Worm (Caenorhabditis elegans) whole organism, L4 larva: ENCODE measurements around the gene idpp-6.

Experiments used
- F37D6.2 ChIP-seq: sonication (generic microtip); optimal IDR thresholded peaks from 2 replicates; lab custom pipeline; 2016; ENCODE audit warnings: mild to moderate bottlenecking, missing genetic modification characterization, missing compliant biosample characterization
- F44E2.7 ChIP-seq: fragments of 200-800 bp; sonication (Bioruptor generic); IDR thresholded peaks from 2 replicates; pipeline ENCODE4 v2.1.2; 2022; ENCODE audit warnings: missing genetic modification characterization, missing compliant biosample characterization
- F49E8.2 ChIP-seq: sonication (generic microtip); optimal IDR thresholded peaks from 2 replicates; lab custom pipeline; 2016; ENCODE audit warnings: missing compliant biosample characterization, mild to moderate bottlenecking, missing genetic modification characterization, borderline replicate concordance
- T20F7.1 ChIP-seq: fragments of 200-800 bp; sonication (Bioruptor generic); optimal IDR thresholded peaks from 2 replicates; lab custom pipeline; 2018; ENCODE audit warnings: mild to moderate bottlenecking, missing genetic modification characterization, missing compliant biosample characterization
- T26A8.4 ChIP-seq: fragments of 200-800 bp; sonication (Bioruptor generic); IDR thresholded peaks from 2 replicates; pipeline ENCODE4 v1.3.6; 2022; ENCODE audit warnings: missing genetic modification characterization, missing compliant biosample characterization
- Y48G9A.11 ChIP-seq: fragments of 200-800 bp; sonication (Bioruptor generic); IDR thresholded peaks from 2 replicates; pipeline ENCODE4 v1.3.6; 2022; ENCODE audit warnings: missing genetic modification reagents, missing genetic modification characterization, missing compliant biosample characterization
- aha-1 ChIP-seq: fragments of 150-350 bp; peaks from one replicate; lab custom pipeline; 2014; ENCODE audit warnings: missing biosample characterization, missing genetic modification characterization
- aly-2 ChIP-seq: sonication (generic microtip); optimal IDR thresholded peaks from 2 replicates; lab custom pipeline; 2018; ENCODE audit warnings: missing biosample characterization, missing genetic modification characterization
- arid-1 ChIP-seq: fragments of 200-800 bp; sonication (Bioruptor generic); conservative IDR thresholded peaks from 2 replicates; pipeline ENCODE4 v1.3.6; 2022; ENCODE audit warnings: missing genetic modification reagents, missing genetic modification characterization, missing compliant biosample characterization
- attf-4 ChIP-seq: sonication (generic microtip); optimal IDR thresholded peaks from 3 replicates; lab custom pipeline; 2017; ENCODE audit warnings: missing biosample characterization, missing genetic modification characterization
- ceh-20 ChIP-seq: fragments of 200-800 bp; sonication (Bioruptor generic); IDR thresholded peaks from 2 replicates; pipeline ENCODE4 v1.3.6; 2022; ENCODE audit warnings: missing genetic modification reagents, missing genetic modification characterization, missing compliant biosample characterization
- ceh-44 ChIP-seq: fragments of 200-800 bp; sonication (Bioruptor generic); IDR thresholded peaks from 2 replicates; pipeline ENCODE4 v1.3.6; 2022; ENCODE audit warnings: missing genetic modification reagents, missing genetic modification characterization, missing compliant biosample characterization
- ceh-62 ChIP-seq: sonication (generic microtip); optimal IDR thresholded peaks from 2 replicates; lab custom pipeline; 2017; ENCODE audit warnings: missing biosample characterization, missing genetic modification characterization
- ceh-82 ChIP-seq: sonication (generic microtip); optimal IDR thresholded peaks from 2 replicates; lab custom pipeline; 2017; ENCODE audit warnings: missing biosample characterization, missing genetic modification characterization
- ces-1 ChIP-seq: fragments of 150-350 bp; sonication (generic microtip); optimal IDR thresholded peaks from 4 replicates; lab custom pipeline; 2014; ENCODE audit warnings: missing biosample characterization, missing genetic modification reagents, missing genetic modification characterization
- cey-2 ChIP-seq: sonication (generic microtip); optimal IDR thresholded peaks from 3 replicates; lab custom pipeline; 2017; ENCODE audit warnings: missing genetic modification characterization, mild to moderate bottlenecking, missing compliant biosample characterization, antibody characterized with exemption, borderline replicate concordance; ENCODE audit not compliant: insufficient read depth
- daf-16 ChIP-seq, 3 experiments: sonication (generic microtip); optimal IDR thresholded peaks; 2 replicates each; lab custom pipeline; 2016 to 2017; ENCODE audit warnings: missing genetic modification characterization in 3 of 3, missing genetic modification reagents in 3 of 3, mild to moderate bottlenecking in 2 of 3, missing compliant biosample characterization in 2 of 3, missing biosample characterization in 1 of 3, moderate library complexity in 1 of 3
- dmd-8 ChIP-seq: fragments of 200-800 bp; sonication (Bioruptor generic); IDR thresholded peaks from 2 replicates; pipeline ENCODE4 v1.3.6; 2022; ENCODE audit warnings: missing genetic modification characterization, missing compliant biosample characterization
- dmd-9 ChIP-seq: fragments of 200-800 bp; sonication (Bioruptor generic); IDR thresholded peaks from 2 replicates; pipeline ENCODE4 v1.3.6; 2022; ENCODE audit warnings: missing genetic modification reagents, missing genetic modification characterization, missing compliant biosample characterization
- dpl-1 ChIP-seq: fragments of 150-350 bp; optimal IDR thresholded peaks from 2 replicates; lab custom pipeline; 2014; ENCODE audit warnings: missing biosample characterization, missing genetic modification reagents, missing genetic modification characterization
- duxl-1 ChIP-seq: sonication (generic microtip); optimal IDR thresholded peaks from 2 replicates; lab custom pipeline; 2016; ENCODE audit warnings: mild to moderate bottlenecking, missing genetic modification characterization, moderate library complexity, missing compliant biosample characterization; ENCODE audit not compliant: poor library complexity
- dve-1 ChIP-seq: sonication (generic microtip); optimal IDR thresholded peaks from 2 replicates; lab custom pipeline; 2017; ENCODE audit warnings: antibody characterized with exemption, mild to moderate bottlenecking, missing genetic modification characterization, missing compliant biosample characterization; ENCODE audit not compliant: insufficient read depth
- fkh-10 ChIP-seq: fragments of 150-350 bp; optimal IDR thresholded peaks from 2 replicates; lab custom pipeline; 2014; ENCODE audit warnings: missing biosample characterization, missing genetic modification reagents, missing genetic modification characterization
- fos-1 ChIP-seq: fragments of 150-350 bp; optimal IDR thresholded peaks from 2 replicates; lab custom pipeline; 2014; ENCODE audit warnings: missing biosample characterization, missing genetic modification characterization
- gei-8 ChIP-seq: fragments of 200-800 bp; sonication (Bioruptor generic); optimal IDR thresholded peaks from 2 replicates; lab custom pipeline; 2018; ENCODE audit warnings: mild to moderate bottlenecking, missing genetic modification characterization, missing compliant biosample characterization
- hlh-30 ChIP-seq: sonication (generic microtip); optimal IDR thresholded peaks from 2 replicates; lab custom pipeline; 2017; ENCODE audit warnings: antibody characterized with exemption, mild to moderate bottlenecking, missing genetic modification characterization, missing compliant biosample characterization; ENCODE audit not compliant: insufficient read depth
- hmg-1.1 ChIP-seq: fragments of 200-800 bp; sonication (Bioruptor generic); IDR thresholded peaks from 2 replicates; pipeline ENCODE4 v1.3.6; 2022; ENCODE audit warnings: missing genetic modification reagents, missing genetic modification characterization, missing compliant biosample characterization
- jun-1 ChIP-seq: fragments of 150-350 bp; optimal IDR thresholded peaks from 2 replicates; lab custom pipeline; 2014; ENCODE audit warnings: missing biosample characterization, missing genetic modification reagents, missing genetic modification characterization
- lim-7 ChIP-seq: fragments of 200-800 bp; sonication (Bioruptor generic); IDR thresholded peaks from 2 replicates; pipeline ENCODE4 v1.3.6; 2022; ENCODE audit warnings: missing genetic modification characterization, missing compliant biosample characterization
- lin-13 ChIP-seq: fragments of 150-350 bp; optimal IDR thresholded peaks from 2 replicates; lab custom pipeline; 2014; ENCODE audit warnings: missing biosample characterization, missing genetic modification reagents, missing genetic modification characterization
- lin-29 ChIP-seq: fragments of 200-800 bp; sonication (Bioruptor generic); IDR thresholded peaks from 2 replicates; pipeline ENCODE4 v1.3.6; 2022; ENCODE audit warnings: missing genetic modification reagents, missing genetic modification characterization, missing compliant biosample characterization
- lin-38 ChIP-seq: fragments of 200-800 bp; sonication (Bioruptor generic); IDR thresholded peaks from 2 replicates; pipeline ENCODE4 v1.3.6; 2022; ENCODE audit warnings: missing genetic modification reagents, missing genetic modification characterization, missing compliant biosample characterization
- madf-5 ChIP-seq, 2 experiments: fragments of 200-800 bp; sonication (Bioruptor generic); IDR thresholded peaks; 2 replicates each; pipeline ENCODE4 v1.3.6; 2022; ENCODE audit warnings: missing compliant biosample characterization in 2 of 2, missing genetic modification characterization in 2 of 2
- mes-2 ChIP-seq: sonication (generic microtip); optimal IDR thresholded peaks from 2 replicates; lab custom pipeline; 2016; ENCODE audit warnings: missing genotype, mild to moderate bottlenecking, missing genetic modification characterization, missing compliant biosample characterization; ENCODE audit not compliant: poor library complexity, severe bottlenecking
- mxl-2 ChIP-seq: fragments of 200-800 bp; sonication (Bioruptor generic); conservative IDR thresholded peaks from 2 replicates; pipeline ENCODE4 v1.3.6; 2022; ENCODE audit warnings: missing genetic modification reagents, missing genetic modification characterization, missing compliant biosample characterization
- mxl-3 ChIP-seq: fragments of 200-800 bp; sonication (Bioruptor generic); optimal IDR thresholded peaks from 2 replicates; lab custom pipeline; 2018; ENCODE audit warnings: mild to moderate bottlenecking, missing genetic modification characterization, missing compliant biosample characterization
- nhr-11 ChIP-seq: fragments of 150-350 bp; optimal IDR thresholded peaks from 2 replicates; lab custom pipeline; 2014; ENCODE audit warnings: missing biosample characterization, missing genetic modification characterization
- nhr-28 ChIP-seq: fragments of 150-350 bp; optimal IDR thresholded peaks from 2 replicates; lab custom pipeline; 2014; ENCODE audit warnings: missing biosample characterization, missing genetic modification characterization
- nhr-6 ChIP-seq: fragments of 150-350 bp; optimal IDR thresholded peaks from 2 replicates; lab custom pipeline; 2014; ENCODE audit warnings: missing biosample characterization, missing genetic modification characterization
- nhr-76 ChIP-seq: fragments of 150-350 bp; optimal IDR thresholded peaks from 2 replicates; lab custom pipeline; 2014; ENCODE audit warnings: missing biosample characterization, missing genetic modification characterization
- saeg-2 ChIP-seq: fragments of 200-800 bp; sonication (Bioruptor generic); IDR thresholded peaks from 2 replicates; pipeline ENCODE4 v1.3.6; 2022; ENCODE audit warnings: missing genetic modification reagents, missing genetic modification characterization, missing compliant biosample characterization
- skn-1 ChIP-seq: fragments of 150-350 bp; optimal IDR thresholded peaks from 2 replicates; lab custom pipeline; 2014; ENCODE audit warnings: missing biosample characterization, missing genetic modification characterization
- snpc-1.2 ChIP-seq: fragments of 200-800 bp; sonication (Bioruptor generic); IDR thresholded peaks from 2 replicates; pipeline ENCODE4 v1.3.6; 2022; ENCODE audit warnings: missing genetic modification reagents, missing genetic modification characterization, missing compliant biosample characterization
- spr-1 ChIP-seq: sonication (generic microtip); optimal IDR thresholded peaks from 2 replicates; lab custom pipeline; 2016; ENCODE audit warnings: mild to moderate bottlenecking, missing genetic modification characterization, missing compliant biosample characterization
- tra-1 ChIP-seq: fragments of 200-800 bp; sonication (Bioruptor generic); IDR thresholded peaks from 2 replicates; pipeline ENCODE4 v1.3.6; 2022; ENCODE audit warnings: missing genetic modification reagents, missing genetic modification characterization, missing compliant biosample characterization
- unc-62 ChIP-seq, 3 experiments: fragments of 150-350 bp in 1 of 3; sonication (generic microtip); optimal IDR thresholded peaks in 2 of 3; peaks in 1 of 3; 1 replicate in 1 of 3; 2 replicates in 2 of 3; lab custom pipeline; 2014 to 2017; ENCODE audit warnings: missing biosample characterization in 3 of 3, missing genetic modification characterization in 3 of 3, missing genetic modification reagents in 3 of 3, missing genotype in 1 of 3
- zag-1 ChIP-seq: fragments of 150-350 bp; optimal IDR thresholded peaks from 2 replicates; lab custom pipeline; 2014; ENCODE audit warnings: missing biosample characterization, missing genetic modification characterization
- zfp-2 ChIP-seq: sonication (generic microtip); optimal IDR thresholded peaks from 2 replicates; lab custom pipeline; 2016; ENCODE audit warnings: mild to moderate bottlenecking, missing genetic modification characterization, missing compliant biosample characterization
- ztf-7 ChIP-seq: fragments of 150-350 bp; optimal IDR thresholded peaks from 2 replicates; lab custom pipeline; 2014; ENCODE audit warnings: missing biosample characterization, missing genetic modification characterization

The idpp-6 gene

DNA sequence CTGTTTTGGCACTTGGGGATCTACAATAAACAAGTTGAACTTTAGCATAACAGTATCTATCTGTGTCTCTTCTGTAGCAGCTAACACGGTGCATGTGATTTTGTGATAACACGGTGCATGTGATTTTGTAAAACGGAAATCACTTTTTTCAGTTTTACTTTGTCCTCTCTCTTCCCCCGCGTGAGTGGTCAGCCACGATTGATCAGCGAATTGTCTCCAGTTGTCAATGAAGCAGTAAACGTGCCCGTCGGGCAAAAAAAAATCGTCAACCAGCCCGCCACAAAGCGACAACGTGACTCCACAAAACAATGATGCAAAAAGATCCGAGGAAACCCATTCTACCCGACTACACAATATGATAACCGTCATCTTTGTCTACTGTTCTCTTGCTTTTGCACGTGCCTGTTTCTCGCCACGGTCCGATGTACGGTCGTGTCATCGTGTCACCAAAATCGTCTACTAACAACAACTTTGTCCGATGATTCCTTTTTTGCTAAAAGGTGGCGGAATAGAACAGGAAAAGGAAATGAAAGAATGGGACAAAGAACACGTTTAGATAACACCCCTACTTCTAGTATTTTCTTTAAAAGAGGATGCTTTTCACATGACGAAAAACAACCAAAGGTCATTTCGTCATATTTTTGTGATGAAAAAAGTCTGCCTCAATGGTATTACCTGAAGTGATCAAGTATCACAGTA, 33.7 kb upstream of the idpp-6 start (continued):
- TF ChIP-seq cey-2 (tag; lab: Kevin White, UChicago) (peak; percentile 75), unc-62 (GFP tag; optimal IDR thresholded peaks at IDR 0.05 in 1 of 2; lab: Kevin White, UChicago) (peak in 1 of 2 experiments; percentile 98), unc-62 (tag; optimal IDR thresholded peaks at IDR 0.05; lab: Kevin White, UChicago) (no peak), nhr-11 (peak; percentile 26), gei-8 (GFP tag; lab: Kevin White, UChicago) (peak; percentile 85), dmd-9 (GFP tag; lab: Robert Waterston, UW) (no peak), F49E8.2 (no peak), lim-7 (GFP tag; lab: Robert Waterston, UW) (no peak), nhr-6 (tag; lab: Kevin White, UChicago) (peak; percentile 62), jun-1 (tag; lab: Kevin White, UChicago) (no peak), hmg-1.1 (GFP tag; lab: Robert Waterston, UW) (peak; percentile 28), lin-29 (peak; percentile 63), duxl-1 (tag; lab: Kevin White, UChicago) (peak; percentile 21), T20F7.1 (GFP tag; lab: Kevin White, UChicago) (no peak), ztf-7 (peak; percentile 79), nhr-28 (tag; lab: Kevin White, UChicago) (peak; percentile 92), madf-5 (GFP tag; IDR thresholded peaks at IDR 0.05; lab: Robert Waterston, UW) (no peak), F44E2.7 (GFP tag; lab: Robert Waterston, UW) (no peak), nhr-76 (tag; lab: Kevin White, UChicago) (no peak), ceh-44 (GFP tag; lab: Robert Waterston, UW) (no peak), hlh-30 (peak; percentile 88), F37D6.2 (tag; lab: Kevin White, UChicago) (no peak), mxl-3 (GFP tag; lab: Kevin White, UChicago) (peak; percentile 94), lin-38 (GFP tag; lab: Robert Waterston, UW) (no peak), ceh-82 (tag; lab: Kevin White, UChicago) (no peak), attf-4 (tag; lab: Kevin White, UChicago) (no peak), lin-13 (GFP tag; lab: Kevin White, UChicago) (no peak), T26A8.4 (GFP tag; lab: Robert Waterston, UW) (peak; percentile 73), fos-1 (tag; lab: Kevin White, UChicago) (no peak), daf-16 (GFP tag; optimal IDR thresholded peaks at IDR 0.05; lab: Kevin White, UChicago) (peak in 1 of 2 experiments; percentile 45), daf-16 (tag; optimal IDR thresholded peaks at IDR 0.05; lab: Kevin White, UChicago) (peak; percentile 97), snpc-1.2 (GFP tag; lab: Robert Waterston, UW) (no peak), ceh-20 (GFP tag; lab: Robert Waterston, UW) (peak; percentile 84), tra-1 (GFP tag; lab: Robert Waterston, UW) (peak; percentile 89), skn-1 (no peak), mxl-2 (GFP tag; lab: Robert Waterston, UW) (peak; percentile 89), dve-1 (tag; lab: Kevin White, UChicago) (peak; percentile 82), fkh-10 (GFP tag; lab: Kevin White, UChicago) (no peak), ceh-62 (tag; lab: Kevin White, UChicago) (no peak), aha-1 (tag; lab: Kevin White, UChicago) (peak; percentile 99), ces-1 (GFP tag; lab: Kevin White, UChicago) (no peak), dmd-8 (GFP tag; lab: Robert Waterston, UW) (no peak), Y48G9A.11 (GFP tag; lab: Robert Waterston, UW) (no peak), zfp-2 (no peak), saeg-2 (GFP tag; lab: Robert Waterston, UW) (peak; percentile 82), dpl-1 (peak; percentile 8), arid-1 (GFP tag; lab: Robert Waterston, UW) (no peak), aly-2 (tag; lab: Kevin White, UChicago) (no peak), spr-1 (peak; percentile 65), zag-1 (tag; lab: Kevin White, UChicago) (no peak), mes-2 (tag; lab: Kevin White, UChicago) (no peak)
